Worm (Caenorhabditis elegans) whole organism, L1 larva: ENCODE results near the gene fmi-1.

Experiments
- Y116A8C.19 ChIP-seq: sonication (generic microtip); optimal IDR thresholded peaks from 2 replicates; lab custom pipeline; 2016; ENCODE audit warnings: missing compliant biosample characterization, missing genetic modification characterization, borderline replicate concordance
- aha-1 ChIP-seq: fragments of 150-350 bp; optimal IDR thresholded peaks from 2 replicates; lab custom pipeline; 2014; ENCODE audit warnings: missing biosample characterization, missing genetic modification characterization
- ceh-63 ChIP-seq: fragments of 200-800 bp; sonication (Bioruptor generic); optimal IDR thresholded peaks from 2 replicates; lab custom pipeline; 2018; ENCODE audit warnings: mild to moderate bottlenecking, missing genetic modification characterization, missing compliant biosample characterization
- ceh-8 ChIP-seq: fragments of 200-800 bp; sonication (Bioruptor generic); optimal IDR thresholded peaks from 2 replicates; lab custom pipeline; 2018; ENCODE audit warnings: mild to moderate bottlenecking, missing genetic modification characterization, moderate library complexity, missing compliant biosample characterization
- ceh-90 ChIP-seq: sonication (generic microtip); optimal IDR thresholded peaks from 2 replicates; lab custom pipeline; 2016; ENCODE audit warnings: missing genetic modification characterization, missing compliant biosample characterization
- ces-1 ChIP-seq: fragments of 150-350 bp; optimal IDR thresholded peaks from 2 replicates; lab custom pipeline; 2014; ENCODE audit warnings: missing biosample characterization, missing genetic modification reagents, missing genetic modification characterization
- dpl-1 ChIP-seq, 3 experiments: fragments of 150-350 bp in 2 of 3; sonication (generic microtip) in 1 of 3; optimal IDR thresholded peaks; 2 replicates each; lab custom pipeline; 2014 to 2017; ENCODE audit warnings: missing biosample characterization in 3 of 3, missing genetic modification characterization in 3 of 3, missing genetic modification reagents in 3 of 3
- efl-1 ChIP-seq, 4 experiments: fragments of 150-350 bp; optimal IDR thresholded peaks in 3 of 4; peaks in 1 of 4; 1 replicate in 1 of 4; 2 replicates in 3 of 4; lab custom pipeline; 2014; ENCODE audit warnings: missing biosample characterization in 2 of 4, missing genetic modification characterization in 2 of 4, missing genetic modification reagents in 2 of 4
- egl-13 ChIP-seq: sonication (generic microtip); optimal IDR thresholded peaks from 2 replicates; lab custom pipeline; 2016; ENCODE audit warnings: missing genotype, missing genetic modification reagents, missing genetic modification characterization, missing compliant biosample characterization
- elt-3 ChIP-seq, 6 experiments: fragments of 150-350 bp in 1 of 6; sonication (generic microtip); optimal IDR thresholded peaks; 2 replicates each; lab custom pipeline; 2017 to 2018; ENCODE audit warnings: missing biosample characterization in 6 of 6, missing genetic modification characterization in 6 of 6, inconsistent platforms in 1 of 6
- fkh-10 ChIP-seq: sonication (generic microtip); optimal IDR thresholded peaks from 2 replicates; lab custom pipeline; 2017; ENCODE audit warnings: missing biosample characterization, missing genetic modification reagents, missing genetic modification characterization
- grh-1 ChIP-seq: fragments of 200-800 bp; sonication (Bioruptor generic); IDR thresholded peaks from 2 replicates; pipeline ENCODE4 v1.3.6; 2022; ENCODE audit warnings: missing genetic modification reagents, missing genetic modification characterization, missing compliant biosample characterization
- hlh-17 ChIP-seq: fragments of 200-800 bp; sonication (Bioruptor generic); optimal IDR thresholded peaks from 2 replicates; lab custom pipeline; 2018; ENCODE audit warnings: missing genetic modification characterization, mild to moderate bottlenecking, missing compliant biosample characterization, moderate library complexity, borderline replicate concordance
- hlh-4 ChIP-seq: sonication (generic microtip); optimal IDR thresholded peaks from 2 replicates; lab custom pipeline; 2016; ENCODE audit warnings: mild to moderate bottlenecking, missing genetic modification characterization, missing compliant biosample characterization
- irx-1 ChIP-seq: sonication (generic microtip); optimal IDR thresholded peaks from 2 replicates; lab custom pipeline; 2016; ENCODE audit warnings: missing genetic modification characterization, missing compliant biosample characterization
- lin-13 ChIP-seq: fragments of 150-350 bp; optimal IDR thresholded peaks from 2 replicates; lab custom pipeline; 2014; ENCODE audit warnings: missing biosample characterization, missing genetic modification reagents, missing genetic modification characterization
- lin-14 ChIP-seq: fragments of 200-800 bp; sonication (Bioruptor generic); optimal IDR thresholded peaks from 2 replicates; lab custom pipeline; 2018; ENCODE audit warnings: mild to moderate bottlenecking, missing genetic modification characterization, moderate library complexity, missing compliant biosample characterization
- lin-35 ChIP-seq, 2 experiments: fragments of 150-350 bp; optimal IDR thresholded peaks; 2 replicates each; lab custom pipeline; 2014; ENCODE audit warnings: missing biosample characterization in 2 of 2, missing genetic modification characterization in 2 of 2, missing genetic modification reagents in 2 of 2
- lin-39 ChIP-seq: fragments of 150-350 bp; optimal IDR thresholded peaks from 2 replicates; lab custom pipeline; 2014; ENCODE audit warnings: missing biosample characterization, missing genetic modification reagents, missing genetic modification characterization
- lir-3 ChIP-seq: sonication (generic microtip); optimal IDR thresholded peaks from 2 replicates; lab custom pipeline; 2016; ENCODE audit warnings: mild to moderate bottlenecking, missing genetic modification characterization, moderate library complexity, missing compliant biosample characterization; ENCODE audit not compliant: poor library complexity
- mef-2 ChIP-seq: fragments of 150-350 bp; optimal IDR thresholded peaks from 2 replicates; lab custom pipeline; 2014; ENCODE audit warnings: missing biosample characterization, missing genetic modification characterization
- nhr-11 ChIP-seq: fragments of 150-350 bp; optimal IDR thresholded peaks from 2 replicates; lab custom pipeline; 2014; ENCODE audit warnings: missing biosample characterization, missing genetic modification characterization
- nhr-71 ChIP-seq: sonication (generic microtip); optimal IDR thresholded peaks from 2 replicates; lab custom pipeline; 2016; ENCODE audit warnings: mild to moderate bottlenecking, missing genetic modification characterization, moderate library complexity, missing compliant biosample characterization
- nhr-85 ChIP-seq: sonication (generic microtip); peaks from one replicate; lab custom pipeline; 2016; ENCODE audit warnings: missing genetic modification characterization, inconsistent platforms, missing compliant biosample characterization
- pag-3 ChIP-seq: sonication (generic microtip); optimal IDR thresholded peaks from 2 replicates; lab custom pipeline; 2017; ENCODE audit warnings: missing genetic modification characterization, mild to moderate bottlenecking, missing compliant biosample characterization, antibody characterized with exemption, borderline replicate concordance; ENCODE audit not compliant: insufficient read depth
- pax-3 ChIP-seq: fragments of 200-800 bp; sonication (Bioruptor generic); optimal IDR thresholded peaks from 2 replicates; lab custom pipeline; 2018; ENCODE audit warnings: mild to moderate bottlenecking, missing genetic modification characterization, moderate library complexity, missing compliant biosample characterization
- rnt-1 ChIP-seq: sonication (generic microtip); optimal IDR thresholded peaks from 2 replicates; lab custom pipeline; 2016; ENCODE audit warnings: mild to moderate bottlenecking, missing genetic modification characterization, moderate library complexity, missing compliant biosample characterization
- snpc-4 ChIP-seq: fragments of 150-350 bp; optimal IDR thresholded peaks from 2 replicates; lab custom pipeline; 2014; ENCODE audit warnings: missing biosample characterization, missing genetic modification characterization
- sup-37 ChIP-seq: fragments of 200-800 bp; sonication (Bioruptor generic); optimal IDR thresholded peaks from 2 replicates; lab custom pipeline; 2018; ENCODE audit warnings: mild to moderate bottlenecking, missing genetic modification characterization, missing compliant biosample characterization
- tbx-2 ChIP-seq: sonication (generic microtip); optimal IDR thresholded peaks from 2 replicates; lab custom pipeline; 2016; ENCODE audit warnings: missing genetic modification characterization, missing compliant biosample characterization
- unc-130 ChIP-seq: fragments of 150-350 bp; optimal IDR thresholded peaks from 2 replicates; lab custom pipeline; 2017; ENCODE audit warnings: missing biosample characterization, missing genetic modification characterization, inconsistent platforms
- unc-62 ChIP-seq: fragments of 150-350 bp; optimal IDR thresholded peaks from 2 replicates; lab custom pipeline; 2014; ENCODE audit warnings: missing biosample characterization, missing genetic modification reagents, missing genetic modification characterization
- unc-86 ChIP-seq: sonication (generic microtip); optimal IDR thresholded peaks from 2 replicates; lab custom pipeline; 2016; ENCODE audit warnings: missing genetic modification characterization, missing compliant biosample characterization
- unc-98 ChIP-seq: fragments of 200-800 bp; sonication (Bioruptor generic); IDR thresholded peaks from 2 replicates; pipeline ENCODE4 v1.3.6; 2022; ENCODE audit warnings: missing genetic modification characterization, missing compliant biosample characterization
- vab-15 ChIP-seq: sonication (generic microtip); optimal IDR thresholded peaks from 2 replicates; lab custom pipeline; 2017; ENCODE audit warnings: missing genotype, mild to moderate bottlenecking, missing genetic modification characterization, missing compliant biosample characterization
- xbp-1 ChIP-seq: sonication (generic microtip); optimal IDR thresholded peaks from 2 replicates; lab custom pipeline; 2016; ENCODE audit warnings: missing genetic modification characterization, missing compliant biosample characterization
- ztf-11 ChIP-seq, 2 experiments: sonication (generic microtip); optimal IDR thresholded peaks; 2 replicates each; lab custom pipeline; 2016 to 2017; ENCODE audit warnings: missing genetic modification characterization in 2 of 2, missing biosample characterization in 1 of 2, missing compliant biosample characterization in 1 of 2
- ztf-4 ChIP-seq: fragments of 150-350 bp; optimal IDR thresholded peaks from 2 replicates; lab custom pipeline; 2014; ENCODE audit warnings: missing biosample characterization, missing genetic modification characterization

fmi-1 gene

DNA sequence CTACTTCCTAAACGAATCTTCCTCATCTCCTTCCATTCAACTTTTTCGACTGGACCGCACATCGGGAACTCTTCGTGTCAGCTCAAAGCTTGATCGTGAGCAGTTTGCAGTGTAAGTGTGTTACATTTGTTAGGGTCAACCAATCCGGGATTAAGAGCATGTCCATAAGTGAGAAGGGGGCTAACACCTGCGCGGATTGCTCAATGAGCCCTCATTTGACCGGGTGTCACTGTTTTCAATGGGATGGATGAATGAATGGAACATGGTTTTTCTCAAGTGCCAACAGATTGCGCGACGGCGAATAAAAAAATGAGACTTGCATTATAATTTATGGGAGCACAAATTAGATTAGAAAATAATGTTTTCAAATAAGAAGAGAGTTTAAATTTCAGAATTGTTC, 6.4 kb downstream of the fmi-1 start:
- TF ChIP-seq Y116A8C.19 (tag; lab: Kevin White, UChicago) (no peak), dpl-1 (GFP tag; optimal IDR thresholded peaks at IDR 0.05; lab: Kevin White, UChicago) (no peak), aha-1 (tag; lab: Kevin White, UChicago) (no peak), sup-37 (GFP tag; lab: Kevin White, UChicago) (no peak), irx-1 (tag; lab: Kevin White, UChicago) (no peak), vab-15 (tag; lab: Kevin White, UChicago) (no peak), hlh-4 (no peak), grh-1 (no peak), mef-2 (no peak), nhr-11 (no peak), lin-13 (GFP tag; lab: Kevin White, UChicago) (no peak), snpc-4 (tag; lab: Kevin White, UChicago) (no peak)

DNA sequence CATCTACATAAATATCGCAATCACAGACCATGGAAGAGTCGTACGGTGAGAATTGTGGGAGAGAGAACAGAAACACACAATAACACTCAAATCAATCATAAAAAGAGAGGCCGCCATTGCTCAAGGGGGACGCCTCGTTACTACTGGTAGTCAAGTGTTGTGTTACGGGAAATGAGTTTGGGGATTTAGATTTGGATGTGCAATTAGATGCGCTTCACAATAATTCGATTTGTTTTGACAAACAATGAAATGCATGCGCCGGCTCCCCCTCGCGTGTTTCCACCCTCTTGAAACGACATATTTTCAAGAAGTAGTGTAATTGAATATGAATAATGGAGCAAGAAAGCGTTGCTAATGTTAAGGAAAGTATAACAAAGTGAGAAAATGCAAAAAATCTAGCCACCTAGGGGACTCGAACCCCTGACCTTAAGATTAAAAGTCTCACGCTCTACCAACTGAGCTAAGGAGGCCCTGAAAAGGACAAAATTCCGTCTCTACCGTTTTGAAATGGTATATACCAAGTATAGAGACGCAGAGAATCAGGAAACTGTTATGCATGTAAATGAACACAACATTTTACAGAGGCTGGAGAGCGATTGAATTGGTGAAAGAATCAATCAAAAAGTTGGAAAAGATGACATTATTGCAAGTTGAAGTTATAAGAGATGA, 7.9 kb downstream of the fmi-1 start:
- peak; percentile 20 for TF ChIP-seq lin-14
- no peak for TF ChIP-seq ceh-63 (GFP tag; lab: Kevin White, UChicago)
- peak; percentile 10 for TF ChIP-seq nhr-85 (tag; lab: Kevin White, UChicago)
- no peak for TF ChIP-seq egl-13
- no peak for TF ChIP-seq pax-3 (tag; lab: Kevin White, UChicago)
- TF ChIP-seq elt-3 (tag; optimal IDR thresholded peaks at IDR 0.05; lab: Kevin White, UChicago), result no peak
- no peak for TF ChIP-seq fkh-10 (GFP tag; lab: Kevin White, UChicago)
- no peak for TF ChIP-seq ztf-4
- no peak for TF ChIP-seq tbx-2 (tag; lab: Kevin White, UChicago)
- peak in 1 of 2 experiments; percentile 20 for TF ChIP-seq lin-35 (GFP tag; optimal IDR thresholded peaks at IDR 0.05; lab: Kevin White, UChicago)

DNA sequence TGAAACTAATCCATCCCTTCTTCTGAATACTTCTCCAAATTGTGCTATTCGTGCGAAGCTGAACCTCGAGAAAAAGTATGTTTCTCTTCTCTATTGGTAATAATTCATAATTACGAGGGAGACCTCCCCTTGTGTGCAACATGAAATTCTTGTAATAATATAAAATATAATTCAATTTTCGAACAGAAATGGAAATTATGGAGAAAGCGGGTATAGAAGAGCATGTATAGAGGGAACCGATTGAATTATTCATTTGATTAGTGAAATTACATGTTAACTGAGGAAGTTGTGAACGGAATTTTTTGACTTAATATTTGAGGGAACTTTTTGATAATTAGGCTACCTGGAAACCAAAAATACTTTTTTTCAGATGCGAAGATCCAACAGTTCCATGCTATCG, 10.0 kb downstream of the fmi-1 start:
- TF ChIP-seq unc-86 (tag; lab: Kevin White, UChicago) (peak; percentile 52), efl-1 (optimal IDR thresholded peaks at IDR 0.05; lab: Kevin White, UChicago) (no peak), efl-1 (GFP tag; optimal IDR thresholded peaks at IDR 0.05 in 1 of 2; lab: Kevin White, UChicago) (peak in 1 of 2 experiments; percentile 58), ceh-90 (no peak)

DNA sequence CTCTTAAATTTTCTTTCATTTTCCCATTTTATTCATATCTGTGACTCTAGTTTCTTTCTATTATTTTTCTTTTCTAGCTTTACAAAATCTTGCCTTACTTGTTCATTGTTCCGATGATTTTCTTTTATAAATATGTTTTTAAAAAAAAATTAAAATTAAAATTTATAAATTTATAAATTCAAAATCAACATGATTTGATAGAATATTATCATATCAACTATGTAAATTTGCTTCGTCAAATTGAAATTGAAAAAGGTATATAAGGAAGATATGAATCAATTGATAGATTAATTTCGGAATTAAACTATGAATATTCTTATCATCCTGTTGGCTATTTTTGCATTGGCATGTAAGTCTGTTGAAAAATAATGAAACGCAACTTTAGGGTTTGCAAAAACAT, 14.4 kb downstream of the fmi-1 start, which contains the start of gene W07G4.1:
Gene W07G4.1 (plus strand): TSS at position 301 of the 400 bp plus-strand sequence.
- no peak for TF ChIP-seq nhr-71
- TF ChIP-seq lir-3 (tag; lab: Kevin White, UChicago), result no peak
- no peak for TF ChIP-seq unc-62 (GFP tag; lab: Kevin White, UChicago)
- TF ChIP-seq ceh-8, result no peak
- no peak for TF ChIP-seq lin-39
- TF ChIP-seq hlh-4, result no peak
- TF ChIP-seq rnt-1 (tag; lab: Kevin White, UChicago), result no peak
- TF ChIP-seq ces-1 (GFP tag; lab: Kevin White, UChicago), result no peak
- TF ChIP-seq hlh-17 (GFP tag; lab: Kevin White, UChicago), result no peak
- TF ChIP-seq unc-130, result no peak
- TF ChIP-seq pag-3 (tag; lab: Kevin White, UChicago), result no peak
- no peak for TF ChIP-seq xbp-1 (tag; lab: Kevin White, UChicago)
- no peak for TF ChIP-seq aha-1 (tag; lab: Kevin White, UChicago)
- no peak for TF ChIP-seq unc-98 (GFP tag; lab: Robert Waterston, UW)
- TF ChIP-seq ztf-11 (tag; optimal IDR thresholded peaks at IDR 0.05; lab: Kevin White, UChicago), result no peak
